Fruit fly (Drosophila melanogaster): ENCODE data around the gene slp2.
A peak's percentile ranks its signal among the peaks of the same experiment; 100 is the strongest.

The slp2 gene

dm6 chr2L:3852120-3852519 lies 15.5 kb downstream of the slp2 start (continued):
- TF ChIP-seq kah (GFP tag; optimal IDR thresholded peaks at IDR 0.05) (no peak), cwo (GFP tag; optimal IDR thresholded peaks at IDR 0.05) (no peak), wdn (GFP tag; IDR thresholded peaks at IDR 0.05) (no peak), Dref (GFP tag; IDR thresholded peaks at IDR 0.05) (no peak), Dip3 (GFP tag; optimal IDR thresholded peaks at IDR 0.05) (no peak), HLH3B (GFP tag; IDR thresholded peaks at IDR 0.05) (no peak), pan (optimal IDR thresholded peaks at IDR 0.05) (no peak), pan (GFP tag; optimal IDR thresholded peaks at IDR 0.05 in 1 of 2, IDR thresholded peaks at IDR 0.05 in 1 of 2) (no peak), CG15601 (tag; optimal IDR thresholded peaks at IDR 0.05) (peak; percentile 66), tap (tag; optimal IDR thresholded peaks at IDR 0.05) (peak; percentile 1), CG2129 (GFP tag; IDR thresholded peaks at IDR 0.05; ENCODE audit: partially characterized antibody) (no peak), CG31224 (GFP tag; IDR thresholded peaks at IDR 0.05) (no peak), bsh (GFP tag; optimal IDR thresholded peaks at IDR 0.05) (peak in 1 of 2 experiments; percentile 84), CG15073 (GFP tag; optimal IDR thresholded peaks at IDR 0.05) (no peak), CG8924 (tag; optimal IDR thresholded peaks at IDR 0.05) (peak; percentile 5), nau (GFP tag; optimal IDR thresholded peaks at IDR 0.05) (no peak), tup (GFP tag; optimal IDR thresholded peaks at IDR 0.05) (no peak), ERR (GFP tag; optimal IDR thresholded peaks at IDR 0.05) (no peak), emc (GFP tag; optimal IDR thresholded peaks at IDR 0.05) (no peak), Vsx1 (GFP tag; optimal IDR thresholded peaks at IDR 0.05) (no peak), sna (GFP tag; IDR thresholded peaks at IDR 0.05; ENCODE audit: partially characterized antibody) (no peak), klu (GFP tag; IDR thresholded peaks at IDR 0.05) (no peak), CG32767 (GFP tag; IDR thresholded peaks at IDR 0.05) (no peak), sim (GFP tag; IDR thresholded peaks at IDR 0.05) (peak; percentile 69), CG6683 (GFP tag; optimal IDR thresholded peaks at IDR 0.05) (no peak), CG4730 (GFP tag; IDR thresholded peaks at IDR 0.05) (0 out of 2 replicates have a peak, but pooled peaks have one; percentile 13), CG30020 (tag; optimal IDR thresholded peaks at IDR 0.05) (no peak), run (tag; optimal IDR thresholded peaks at IDR 0.05) (no peak), al (GFP tag; IDR thresholded peaks at IDR 0.05) (no peak), trem (tag; optimal IDR thresholded peaks at IDR 0.05) (peak; percentile 39), CG1024 (GFP tag; IDR thresholded peaks at IDR 0.05) (0 out of 2 replicates have a peak, but pooled peaks have one; percentile 13), ase (GFP tag; IDR thresholded peaks at IDR 0.05) (no peak), CG17612 (GFP tag; IDR thresholded peaks at IDR 0.05) (no peak), CG14014 (GFP tag; IDR thresholded peaks at IDR 0.05) (no peak), CG6854 (GFP tag; optimal IDR thresholded peaks at IDR 0.05) (no peak), Jarid2 (GFP tag; optimal IDR thresholded peaks at IDR 0.05) (no peak), CG7271 (tag; optimal IDR thresholded peaks at IDR 0.05) (no peak), D19A (tag; optimal IDR thresholded peaks at IDR 0.05) (no peak), CG16863 (GFP tag; optimal IDR thresholded peaks at IDR 0.05) (peak; percentile 38), rib (GFP tag; IDR thresholded peaks at IDR 0.05) (no peak), CG10147 (GFP tag; optimal IDR thresholded peaks at IDR 0.05) (no peak), H2.0 (GFP tag; IDR thresholded peaks at IDR 0.05) (no peak), gsb-n (tag; optimal IDR thresholded peaks at IDR 0.05) (peak; percentile 87), CG12219 (GFP tag; optimal IDR thresholded peaks at IDR 0.05) (peak; percentile 26), CG8281 (tag; optimal IDR thresholded peaks at IDR 0.05) (no peak), tna (GFP tag; IDR thresholded peaks at IDR 0.05; ENCODE audit: partially characterized antibody) (no peak), stc (GFP tag; IDR thresholded peaks at IDR 0.05) (no peak), Dad (GFP tag; optimal IDR thresholded peaks at IDR 0.05) (no peak), Trl (optimal IDR thresholded peaks at IDR 0.05) (no peak), Trl (GFP tag; optimal IDR thresholded peaks at IDR 0.05) (no peak), fd64A (GFP tag; optimal IDR thresholded peaks at IDR 0.05) (no peak), lola (GFP tag; optimal IDR thresholded peaks at IDR 0.05) (peak in 1 of 3 experiments; percentile 77)
